Worm (Caenorhabditis elegans) whole organism, L3 larva: Measurements from ENCODE around the gene B0334.5.
A peak's percentile ranks its signal among the peaks of the same experiment; 100 is the strongest.

Experiments
- R02D3.7 ChIP-seq: fragments of 150-350 bp; optimal IDR thresholded peaks from 2 replicates; lab custom pipeline; 2014; ENCODE audit warnings: missing biosample characterization, missing genetic modification characterization
- aly-2 ChIP-seq: fragments of 150-350 bp; optimal IDR thresholded peaks from 2 replicates; lab custom pipeline; 2014; ENCODE audit warnings: missing biosample characterization, missing genetic modification characterization
- ama-1 ChIP-seq: fragments of 150-350 bp; optimal IDR thresholded peaks from 2 replicates; lab custom pipeline; 2018
- ceh-16 ChIP-seq: sonication (generic microtip); optimal IDR thresholded peaks from 2 replicates; lab custom pipeline; 2017; ENCODE audit warnings: missing biosample characterization, missing genetic modification characterization
- ceh-28 ChIP-seq: fragments of 150-350 bp; optimal IDR thresholded peaks from 2 replicates; lab custom pipeline; 2014; ENCODE audit warnings: missing biosample characterization, missing genetic modification reagents, missing genetic modification characterization
- ceh-9 ChIP-seq: sonication (generic microtip); optimal IDR thresholded peaks from 2 replicates; lab custom pipeline; 2018; ENCODE audit warnings: missing biosample characterization, missing genetic modification characterization
- egl-27 ChIP-seq: sonication (generic microtip); optimal IDR thresholded peaks from 4 replicates; lab custom pipeline; 2017; ENCODE audit warnings: missing biosample characterization, missing genetic modification reagents, missing genetic modification characterization
- egl-5 ChIP-seq: fragments of 150-350 bp; optimal IDR thresholded peaks from 2 replicates; lab custom pipeline; 2017; ENCODE audit warnings: missing biosample characterization, missing genetic modification reagents, missing genetic modification characterization, inconsistent platforms
- elt-1 ChIP-seq: fragments of 150-350 bp; optimal IDR thresholded peaks from 2 replicates; lab custom pipeline; 2014; ENCODE audit warnings: missing biosample characterization, missing genetic modification characterization
- elt-2 ChIP-seq: sonication (generic microtip); optimal IDR thresholded peaks from 2 replicates; lab custom pipeline; 2016; ENCODE audit warnings: missing genetic modification reagents, mild to moderate bottlenecking, missing genetic modification characterization, missing compliant biosample characterization
- fkh-10 ChIP-seq: sonication (generic microtip); optimal IDR thresholded peaks from 2 replicates; lab custom pipeline; 2017; ENCODE audit warnings: missing biosample characterization, missing genetic modification reagents, missing genetic modification characterization
- fkh-2 ChIP-seq: fragments of 150-350 bp; optimal IDR thresholded peaks from 2 replicates; lab custom pipeline; 2014; ENCODE audit warnings: missing biosample characterization, missing genetic modification reagents, missing genetic modification characterization
- fos-1 ChIP-seq: fragments of 150-350 bp; optimal IDR thresholded peaks from 2 replicates; lab custom pipeline; 2014; ENCODE audit warnings: missing biosample characterization, missing genetic modification characterization
- hmg-11 ChIP-seq: sonication (generic microtip); optimal IDR thresholded peaks from 2 replicates; lab custom pipeline; 2016; ENCODE audit warnings: missing genetic modification characterization, missing compliant biosample characterization
- jun-1 ChIP-seq: fragments of 150-350 bp; optimal IDR thresholded peaks from 2 replicates; lab custom pipeline; 2014; ENCODE audit warnings: missing biosample characterization, missing genetic modification reagents, missing genetic modification characterization
- lin-15B ChIP-seq: fragments of 150-350 bp; optimal IDR thresholded peaks from 2 replicates; lab custom pipeline; 2014; ENCODE audit warnings: missing biosample characterization, missing genetic modification characterization
- lin-39 ChIP-seq: fragments of 150-350 bp; optimal IDR thresholded peaks from 2 replicates; lab custom pipeline; 2018; ENCODE audit warnings: missing biosample characterization, missing genetic modification reagents, missing genetic modification characterization
- lsy-12 ChIP-seq: sonication (generic microtip); optimal IDR thresholded peaks from 2 replicates; lab custom pipeline; 2016; ENCODE audit warnings: mild to moderate bottlenecking, missing genetic modification characterization, missing compliant biosample characterization
- nfya-1 ChIP-seq: sonication (generic microtip); optimal IDR thresholded peaks from 2 replicates; lab custom pipeline; 2017; ENCODE audit warnings: missing genetic modification characterization, mild to moderate bottlenecking, missing compliant biosample characterization, antibody characterized with exemption, moderate library complexity; ENCODE audit not compliant: insufficient read depth
- nhr-11 ChIP-seq: fragments of 150-350 bp; optimal IDR thresholded peaks from 2 replicates; lab custom pipeline; 2014; ENCODE audit warnings: missing biosample characterization, missing genetic modification characterization
- nhr-12 ChIP-seq: fragments of 150-350 bp; optimal IDR thresholded peaks from 2 replicates; lab custom pipeline; 2014; ENCODE audit warnings: missing biosample characterization, missing genetic modification characterization
- nhr-23 ChIP-seq: fragments of 150-350 bp; optimal IDR thresholded peaks from 2 replicates; lab custom pipeline; 2014; ENCODE audit warnings: missing biosample characterization, missing genetic modification reagents, missing genetic modification characterization
- nhr-237 ChIP-seq: fragments of 150-350 bp; optimal IDR thresholded peaks from 2 replicates; lab custom pipeline; 2014; ENCODE audit warnings: missing biosample characterization, missing genetic modification characterization
- nhr-25 ChIP-seq: sonication (generic microtip); optimal IDR thresholded peaks from 2 replicates; lab custom pipeline; 2017; ENCODE audit warnings: missing biosample characterization, missing genetic modification characterization
- nhr-28 ChIP-seq: fragments of 150-350 bp; optimal IDR thresholded peaks from 2 replicates; lab custom pipeline; 2014; ENCODE audit warnings: missing biosample characterization, missing genetic modification characterization
- nhr-43 ChIP-seq: sonication (generic microtip); optimal IDR thresholded peaks from 2 replicates; lab custom pipeline; 2016; ENCODE audit warnings: mild to moderate bottlenecking, missing genetic modification characterization, missing compliant biosample characterization; ENCODE audit not compliant: poor library complexity, severe bottlenecking
- nhr-67 ChIP-seq: fragments of 150-350 bp; optimal IDR thresholded peaks from 2 replicates; lab custom pipeline; 2014; ENCODE audit warnings: missing biosample characterization, missing genetic modification characterization
- nhr-76 ChIP-seq: fragments of 150-350 bp; sonication (generic microtip); optimal IDR thresholded peaks from 5 replicates; lab custom pipeline; 2014; ENCODE audit warnings: missing biosample characterization, missing genetic modification characterization
- nhr-77 ChIP-seq: fragments of 150-350 bp; optimal IDR thresholded peaks from 2 replicates; lab custom pipeline; 2014; ENCODE audit warnings: missing biosample characterization, missing genetic modification characterization
- pqm-1 ChIP-seq: fragments of 150-350 bp; optimal IDR thresholded peaks from 2 replicates; lab custom pipeline; 2017; ENCODE audit warnings: missing biosample characterization, missing genetic modification characterization, inconsistent platforms
- sea-2 ChIP-seq: fragments of 150-350 bp; sonication (generic microtip); optimal IDR thresholded peaks from 4 replicates; lab custom pipeline; 2014; ENCODE audit warnings: missing biosample characterization, missing genetic modification reagents, missing genetic modification characterization
- skn-1 ChIP-seq: fragments of 150-350 bp; optimal IDR thresholded peaks from 2 replicates; lab custom pipeline; 2014; ENCODE audit warnings: missing biosample characterization, missing genetic modification characterization
- snpc-4 ChIP-seq: fragments of 150-350 bp; optimal IDR thresholded peaks from 2 replicates; lab custom pipeline; 2014; ENCODE audit warnings: missing biosample characterization, missing genetic modification characterization
- tbx-2 ChIP-seq: sonication (generic microtip); optimal IDR thresholded peaks from 2 replicates; lab custom pipeline; 2016; ENCODE audit warnings: mild to moderate bottlenecking, missing genetic modification characterization, missing compliant biosample characterization
- unc-39 ChIP-seq: sonication (generic microtip); optimal IDR thresholded peaks from 4 replicates; lab custom pipeline; 2017; ENCODE audit warnings: missing biosample characterization, missing genetic modification characterization
- unc-62 ChIP-seq: fragments of 150-350 bp; sonication (generic microtip); optimal IDR thresholded peaks from 4 replicates; lab custom pipeline; 2014; ENCODE audit warnings: missing biosample characterization, missing genetic modification reagents, missing genetic modification characterization
- zag-1 ChIP-seq: fragments of 150-350 bp; optimal IDR thresholded peaks from 2 replicates; lab custom pipeline; 2014; ENCODE audit warnings: missing biosample characterization, missing genetic modification characterization
- ztf-11 ChIP-seq: fragments of 150-350 bp; optimal IDR thresholded peaks from 2 replicates; lab custom pipeline; 2014; ENCODE audit warnings: missing biosample characterization, missing genetic modification characterization
- ztf-4 ChIP-seq: fragments of 150-350 bp; optimal IDR thresholded peaks from 2 replicates; lab custom pipeline; 2014; ENCODE audit warnings: missing biosample characterization, missing genetic modification characterization

The B0334.5 gene

ce11 chrII:11453639-11454038 lies 43.8 kb upstream of the B0334.5 start:
- TF ChIP-seq R02D3.7 = no peak
- no peak for TF ChIP-seq nhr-77
- no peak for TF ChIP-seq fos-1 (tag; lab: Kevin White, UChicago)
- no peak for TF ChIP-seq hmg-11
- no peak for TF ChIP-seq ceh-28 (tag; lab: Kevin White, UChicago)
- TF ChIP-seq pqm-1 (tag; lab: Kevin White, UChicago) = no peak
- no peak for TF ChIP-seq lin-15B (tag; lab: Kevin White, UChicago)
- TF ChIP-seq ama-1 (lab: Kevin White, UChicago) = no peak
- TF ChIP-seq nhr-67 (tag; lab: Kevin White, UChicago) = no peak
- no peak for TF ChIP-seq lin-39 (tag; lab: Kevin White, UChicago)
- TF ChIP-seq nhr-11 = no peak
- TF ChIP-seq elt-2 = no peak
- no peak for TF ChIP-seq jun-1 (tag; lab: Kevin White, UChicago)
- TF ChIP-seq lsy-12 = no peak
- TF ChIP-seq ztf-11 (tag; lab: Kevin White, UChicago) = no peak

ce11 chrII:11455140-11455539 lies 42.3 kb upstream of the B0334.5 start:
- TF ChIP-seq sea-2 (no peak), aly-2 (tag; lab: Kevin White, UChicago) (no peak), nhr-28 (tag; lab: Kevin White, UChicago) (no peak), nhr-77 (no peak), ceh-9 (no peak), ama-1 (lab: Kevin White, UChicago) (no peak), nhr-25 (tag; lab: Kevin White, UChicago) (no peak), ceh-28 (tag; lab: Kevin White, UChicago) (no peak), zag-1 (tag; lab: Kevin White, UChicago) (no peak), nhr-237 (tag; lab: Kevin White, UChicago) (no peak)

ce11 chrII:11455715-11456114 lies 41.8 kb upstream of the B0334.5 start:
- TF ChIP-seq nhr-23 (tag; lab: Kevin White, UChicago) = no peak
- no peak for TF ChIP-seq lsy-12
- no peak for TF ChIP-seq nfya-1 (tag; lab: Kevin White, UChicago)
- TF ChIP-seq ama-1 (lab: Kevin White, UChicago) = peak; percentile 3
- no peak for TF ChIP-seq zag-1 (tag; lab: Kevin White, UChicago)
- TF ChIP-seq sea-2 = no peak

- TF ChIP-seq snpc-4 (tag; lab: Kevin White, UChicago) (no peak), unc-62 (GFP tag; lab: Kevin White, UChicago) (no peak), zag-1 (tag; lab: Kevin White, UChicago) (no peak), skn-1 (tag; lab: Kevin White, UChicago) (no peak), nhr-237 (tag; lab: Kevin White, UChicago) (no peak), ama-1 (lab: Kevin White, UChicago) (no peak), egl-27 (tag; lab: Kevin White, UChicago) (no peak), elt-2 (peak; percentile 58), pqm-1 (tag; lab: Kevin White, UChicago) (peak; percentile 33), nhr-28 (tag; lab: Kevin White, UChicago) (no peak), R02D3.7 (no peak), fos-1 (tag; lab: Kevin White, UChicago) (no peak)
Measured at ce11 chrII:11459883-11460282, 37.6 kb upstream of the B0334.5 start.

- TF ChIP-seq lin-15B (tag; lab: Kevin White, UChicago) = peak; percentile 28
- TF ChIP-seq tbx-2 (tag; lab: Kevin White, UChicago) = no peak
- no peak for TF ChIP-seq nhr-43 (tag; lab: Kevin White, UChicago)
- TF ChIP-seq nhr-76 (tag; lab: Kevin White, UChicago) = no peak
- TF ChIP-seq zag-1 (tag; lab: Kevin White, UChicago) = no peak
- TF ChIP-seq R02D3.7 = peak; percentile 81
Measured at ce11 chrII:11463899-11464298, 33.6 kb upstream of the B0334.5 start.

- peak; percentile 70 for TF ChIP-seq ceh-28 (tag; lab: Kevin White, UChicago)
- no peak for TF ChIP-seq nhr-11
- TF ChIP-seq jun-1 (tag; lab: Kevin White, UChicago) = peak; percentile 47
- peak; percentile 55 for TF ChIP-seq egl-5
- TF ChIP-seq ztf-4 (tag; lab: Kevin White, UChicago) = no peak
- peak; percentile 76 for TF ChIP-seq elt-2
- TF ChIP-seq nhr-237 (tag; lab: Kevin White, UChicago) = no peak
- TF ChIP-seq ceh-16 (tag; lab: Kevin White, UChicago) = no peak
- peak; percentile 82 for TF ChIP-seq pqm-1 (tag; lab: Kevin White, UChicago)
- peak; percentile 71 for TF ChIP-seq nhr-23 (tag; lab: Kevin White, UChicago)
- no peak for TF ChIP-seq fos-1 (tag; lab: Kevin White, UChicago)
- no peak for TF ChIP-seq egl-27 (tag; lab: Kevin White, UChicago)
- TF ChIP-seq nhr-12 (tag; lab: Kevin White, UChicago) = no peak
- no peak for TF ChIP-seq lin-39 (tag; lab: Kevin White, UChicago)
- peak; percentile 83 for TF ChIP-seq nhr-25 (tag; lab: Kevin White, UChicago)
- no peak for TF ChIP-seq nhr-77
- TF ChIP-seq fkh-10 = no peak
- peak; percentile 53 for TF ChIP-seq fkh-2 (tag; lab: Kevin White, UChicago)
- no peak for TF ChIP-seq nhr-67 (tag; lab: Kevin White, UChicago)
- TF ChIP-seq skn-1 (tag; lab: Kevin White, UChicago) = no peak
- TF ChIP-seq elt-1 = peak; percentile 34
- no peak for TF ChIP-seq unc-39 (tag; lab: Kevin White, UChicago)
- no peak for TF ChIP-seq unc-62 (GFP tag; lab: Kevin White, UChicago)
- peak; percentile 28 for TF ChIP-seq lin-15B (tag; lab: Kevin White, UChicago)
- TF ChIP-seq nfya-1 (tag; lab: Kevin White, UChicago) = peak; percentile 61
- peak; percentile 73 for TF ChIP-seq nhr-43 (tag; lab: Kevin White, UChicago)
Measured at ce11 chrII:11464427-11464944, 33.0 kb upstream of the B0334.5 start, which contains the start of the genes aars-1 and rga-1. Gene aars-1 (minus strand): TSS chrII:11464497. Gene rga-1 (plus strand): TSS chrII:11464894.
